Worm (Caenorhabditis elegans): ENCODE measurements around the gene lin-14.

DNA sequence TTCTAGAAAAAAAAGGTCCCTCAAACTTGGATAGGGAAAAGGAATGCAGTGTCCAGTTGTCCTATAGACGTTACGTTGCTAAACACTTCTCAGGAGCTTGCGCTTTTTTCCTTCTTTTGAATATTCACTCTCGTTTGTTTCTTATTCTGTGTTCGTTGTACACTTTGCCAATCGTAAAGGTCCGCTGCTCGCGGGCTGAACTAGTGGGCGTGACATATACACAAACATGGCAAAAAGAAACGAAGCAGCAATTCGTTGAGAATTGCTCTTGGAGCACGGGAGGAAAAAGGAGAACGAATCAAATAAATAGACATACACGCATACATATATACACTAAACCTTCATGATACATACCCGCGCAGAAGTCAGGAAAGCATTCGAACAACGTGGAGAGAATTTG lies 3.5 kb downstream of the lin-14 start:
- no peak for TF ChIP-seq zip-2 (tag; optimal IDR thresholded peaks at IDR 0.05)
- no peak for TF ChIP-seq nhr-10 (tag; optimal IDR thresholded peaks at IDR 0.05)
- no peak for TF ChIP-seq ZK337.2 (GFP tag; IDR thresholded peaks at IDR 0.05)
- no peak for TF ChIP-seq snpc-4 (tag; optimal IDR thresholded peaks at IDR 0.05)
- no peak for TF ChIP-seq hif-1 (tag; optimal IDR thresholded peaks at IDR 0.05)
- no peak for TF ChIP-seq ces-1 (GFP tag; optimal IDR thresholded peaks at IDR 0.05)
- no peak for TF ChIP-seq pqm-1 (tag; optimal IDR thresholded peaks at IDR 0.05)

Data from whole organism, L4 larva.